Fruit fly (Drosophila melanogaster): Measurements from ENCODE around the gene alpha4GT1.
A peak's percentile ranks its signal among the peaks of the same experiment; 100 is the strongest.

The alpha4GT1 gene

dm6 chr2L:3041918-3042615, 19.1 kb upstream of the alpha4GT1 start, which contains the start of gene CG17261 (continued):
- TF ChIP-seq Sry-δ (GFP tag; optimal IDR thresholded peaks at IDR 0.05) (no peak), CG1529 (GFP tag; optimal IDR thresholded peaks at IDR 0.05) (no peak), CG18764 (GFP tag; optimal IDR thresholded peaks at IDR 0.05) (no peak), MBD-R2 (GFP tag; IDR thresholded peaks at IDR 0.05) (no peak), CG9727 (GFP tag; optimal IDR thresholded peaks at IDR 0.05) (peak; percentile 55), CG11723 (GFP tag; optimal IDR thresholded peaks at IDR 0.05) (no peak), Mrtf (GFP tag; IDR thresholded peaks at IDR 0.05) (no peak), tll (GFP tag; optimal IDR thresholded peaks at IDR 0.05) (no peak), pum (GFP tag; optimal IDR thresholded peaks at IDR 0.05) (no peak), jing (GFP tag; optimal IDR thresholded peaks at IDR 0.05) (no peak), Deaf1 (tag; optimal IDR thresholded peaks at IDR 0.05) (peak; percentile 70), lilli (GFP tag; optimal IDR thresholded peaks at IDR 0.05) (peak; percentile 66), CG5245 (GFP tag; optimal IDR thresholded peaks at IDR 0.05) (no peak), wor (GFP tag; IDR thresholded peaks at IDR 0.05) (no peak), CG10565 (GFP tag; optimal IDR thresholded peaks at IDR 0.05) (no peak), disco-r (GFP tag; optimal IDR thresholded peaks at IDR 0.05) (no peak), CG8290 (GFP tag; optimal IDR thresholded peaks at IDR 0.05) (no peak), CG8290 (tag; optimal IDR thresholded peaks at IDR 0.05) (peak in 1 of 2 experiments; percentile 70), D (optimal IDR thresholded peaks at IDR 0.05) (no peak), D (GFP tag; optimal IDR thresholded peaks at IDR 0.05) (no peak), zfh2 (GFP tag; optimal IDR thresholded peaks at IDR 0.05) (peak; percentile 34), CG9797 (GFP tag; optimal IDR thresholded peaks at IDR 0.05) (no peak), CG10654 (GFP tag; optimal IDR thresholded peaks at IDR 0.05) (no peak), CG15696 (tag; optimal IDR thresholded peaks at IDR 0.05) (no peak), bbx (GFP tag; IDR thresholded peaks at IDR 0.05; ENCODE audit: partially characterized antibody) (no peak), Med (GFP tag) (peak; percentile 91), CG2712 (tag; optimal IDR thresholded peaks at IDR 0.05) (no peak), ap (GFP tag; IDR thresholded peaks at IDR 0.05) (no peak), mirr (GFP tag; optimal IDR thresholded peaks at IDR 0.05) (peak; percentile 58), CG6813 (GFP tag; optimal IDR thresholded peaks at IDR 0.05) (no peak), grau (tag; optimal IDR thresholded peaks at IDR 0.05) (peak; percentile 49), pfk (GFP tag; optimal IDR thresholded peaks at IDR 0.05) (no peak), CG3995 (GFP tag; optimal IDR thresholded peaks at IDR 0.05) (no peak), CG1602 (GFP tag; optimal IDR thresholded peaks at IDR 0.05) (no peak), CG14050 (GFP tag; IDR thresholded peaks at IDR 0.05) (no peak), CG7556 (GFP tag; optimal IDR thresholded peaks at IDR 0.05) (peak; percentile 37), YL-1 (GFP tag; optimal IDR thresholded peaks at IDR 0.05) (no peak), H15 (GFP tag; IDR thresholded peaks at IDR 0.05) (no peak), CG11085 (GFP tag; IDR thresholded peaks at IDR 0.05) (no peak), stc (GFP tag; IDR thresholded peaks at IDR 0.05) (no peak), CG9609 (GFP tag; optimal IDR thresholded peaks at IDR 0.05) (peak; percentile 22), CG2199 (GFP tag; IDR thresholded peaks at IDR 0.05) (no peak), CG4707 (GFP tag; optimal IDR thresholded peaks at IDR 0.05) (no peak), Nf-YA (GFP tag; IDR thresholded peaks at IDR 0.05) (no peak), eve (GFP tag; optimal IDR thresholded peaks at IDR 0.05) (no peak), ara (GFP tag; IDR thresholded peaks at IDR 0.05) (peak; percentile 27; the same call in 1 of the 2 replicates), HLH3B (GFP tag; IDR thresholded peaks at IDR 0.05) (no peak), yki (optimal IDR thresholded peaks at IDR 0.05) (no peak), z (GFP tag; IDR thresholded peaks at IDR 0.05) (no peak), CG9932 (GFP tag; IDR thresholded peaks at IDR 0.05) (peak; percentile 63), rib (GFP tag; IDR thresholded peaks at IDR 0.05) (peak; percentile 49; the same call in 1 of the 2 replicates), CG3847 (GFP tag; IDR thresholded peaks at IDR 0.05) (no peak), Dfd (GFP tag; optimal IDR thresholded peaks at IDR 0.05) (no peak)

Measured in whole organism, embryonic.